Fruit fly (Drosophila melanogaster) whole organism, prepupa: ENCODE results near the gene DnaJ-1.
A peak's percentile ranks its signal among the peaks of the same experiment; 100 is the strongest.

ENCODE experiments used
- Blimp-1 ChIP-seq: fragments of 200-800 bp; sonication (Bioruptor generic); optimal IDR thresholded peaks from 3 replicates; lab custom pipeline; 2017; ENCODE audit warnings: missing biosample characterization, missing genetic modification characterization, mild to moderate bottlenecking, moderate library complexity, missing genetic modification reagents
- CG3032 ChIP-seq: fragments of 200-800 bp; optimal IDR thresholded peaks from 2 replicates; lab custom pipeline; 2019; ENCODE audit warnings: missing biosample characterization, mild to moderate bottlenecking, missing genetic modification characterization, moderate library complexity
- OdsH ChIP-seq: fragments of 200-800 bp; sonication (Bioruptor generic); optimal IDR thresholded peaks from 3 replicates; lab custom pipeline; 2016; ENCODE audit warnings: missing biosample characterization, missing genetic modification characterization

dm6 chr3L:5789663-5790062 is 37.7 kb upstream of the DnaJ-1 start:
- TF ChIP-seq CG3032 (tag; lab: Kevin White, UChicago) (peak; percentile 34), Blimp-1 (GFP tag; lab: Kevin White, UChicago) (no peak), OdsH (GFP tag; lab: Kevin White, UChicago) (no peak)
